Fruit fly (Drosophila melanogaster): ENCODE results near the gene CycJ.
A peak's percentile ranks its signal among the peaks of the same experiment; 100 is the strongest.

The CycJ gene

dm6 chr3L:3435531-3436309 lies 30.5 kb upstream of the CycJ start:
- TF ChIP-seq CG17801 (GFP tag; optimal IDR thresholded peaks at IDR 0.05; ENCODE audit: partially characterized antibody), result no peak

dm6 chr3L:3436838-3437663 lies 29.2 kb upstream of the CycJ start:
- peak; percentile 79 for TF ChIP-seq CG17801 (GFP tag; optimal IDR thresholded peaks at IDR 0.05; ENCODE audit: partially characterized antibody)

DNA sequence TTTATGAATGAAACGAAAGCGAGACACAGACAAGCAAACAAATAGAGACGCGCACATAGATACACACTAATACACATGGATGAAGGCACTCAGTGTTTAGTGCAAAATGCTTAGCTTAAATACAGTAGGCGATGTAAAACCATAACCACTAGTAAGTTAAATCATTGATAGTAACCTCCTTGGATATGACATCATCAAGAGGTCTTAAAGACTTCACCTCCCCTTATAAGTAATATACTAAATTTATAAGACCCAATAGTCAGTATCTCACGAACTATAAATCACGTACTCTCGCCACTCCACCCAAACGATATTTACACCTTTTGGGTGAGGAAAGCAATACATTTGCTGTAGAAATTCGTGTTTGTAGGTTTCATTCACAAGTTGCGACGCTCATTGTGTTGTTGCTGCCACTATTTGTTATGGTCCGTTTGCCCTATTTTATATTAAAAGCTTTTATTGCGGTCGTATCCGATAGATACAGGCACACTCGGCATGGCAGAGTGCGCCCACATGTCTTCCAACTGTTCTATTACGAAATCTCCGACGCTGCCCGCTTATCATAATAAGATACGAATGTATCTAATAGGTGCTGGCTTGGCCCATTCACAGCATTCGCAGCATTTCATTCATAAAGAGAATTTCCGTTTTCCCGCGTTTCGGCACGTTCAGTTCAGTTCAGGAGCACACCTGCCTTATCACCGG lies 28.4 kb upstream of the CycJ start:
- no peak for TF ChIP-seq CG17801 (GFP tag; optimal IDR thresholded peaks at IDR 0.05; ENCODE audit: partially characterized antibody)

DNA sequence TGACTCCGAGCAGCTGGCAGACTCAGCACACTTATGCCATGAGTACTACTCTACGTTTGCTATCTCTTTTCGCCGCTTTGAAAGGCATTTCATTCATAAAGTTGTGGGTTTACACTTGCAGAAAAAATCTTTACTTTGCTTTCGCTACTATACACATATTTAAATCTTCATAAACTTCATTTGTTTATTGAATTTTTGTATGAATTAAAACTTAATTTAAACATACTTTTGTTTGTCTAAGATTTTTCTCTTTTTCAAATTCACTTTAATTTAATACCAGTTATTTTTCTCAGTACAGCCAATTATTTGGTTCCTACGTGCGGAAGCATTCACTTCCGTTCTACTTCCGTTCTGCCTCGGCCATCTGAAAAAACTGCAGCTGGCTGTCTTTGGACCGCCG lies 27.8 kb upstream of the CycJ start:
- TF ChIP-seq CG17801 (GFP tag; optimal IDR thresholded peaks at IDR 0.05; ENCODE audit: partially characterized antibody), result no peak

dm6 chr3L:3439598-3439997 lies 26.6 kb upstream of the CycJ start:
- TF ChIP-seq CG17801 (GFP tag; optimal IDR thresholded peaks at IDR 0.05; ENCODE audit: partially characterized antibody), result no peak

dm6 chr3L:3440116-3440515 lies 26.1 kb upstream of the CycJ start:
- TF ChIP-seq CG17801 (GFP tag; optimal IDR thresholded peaks at IDR 0.05; ENCODE audit: partially characterized antibody), result no peak

DNA sequence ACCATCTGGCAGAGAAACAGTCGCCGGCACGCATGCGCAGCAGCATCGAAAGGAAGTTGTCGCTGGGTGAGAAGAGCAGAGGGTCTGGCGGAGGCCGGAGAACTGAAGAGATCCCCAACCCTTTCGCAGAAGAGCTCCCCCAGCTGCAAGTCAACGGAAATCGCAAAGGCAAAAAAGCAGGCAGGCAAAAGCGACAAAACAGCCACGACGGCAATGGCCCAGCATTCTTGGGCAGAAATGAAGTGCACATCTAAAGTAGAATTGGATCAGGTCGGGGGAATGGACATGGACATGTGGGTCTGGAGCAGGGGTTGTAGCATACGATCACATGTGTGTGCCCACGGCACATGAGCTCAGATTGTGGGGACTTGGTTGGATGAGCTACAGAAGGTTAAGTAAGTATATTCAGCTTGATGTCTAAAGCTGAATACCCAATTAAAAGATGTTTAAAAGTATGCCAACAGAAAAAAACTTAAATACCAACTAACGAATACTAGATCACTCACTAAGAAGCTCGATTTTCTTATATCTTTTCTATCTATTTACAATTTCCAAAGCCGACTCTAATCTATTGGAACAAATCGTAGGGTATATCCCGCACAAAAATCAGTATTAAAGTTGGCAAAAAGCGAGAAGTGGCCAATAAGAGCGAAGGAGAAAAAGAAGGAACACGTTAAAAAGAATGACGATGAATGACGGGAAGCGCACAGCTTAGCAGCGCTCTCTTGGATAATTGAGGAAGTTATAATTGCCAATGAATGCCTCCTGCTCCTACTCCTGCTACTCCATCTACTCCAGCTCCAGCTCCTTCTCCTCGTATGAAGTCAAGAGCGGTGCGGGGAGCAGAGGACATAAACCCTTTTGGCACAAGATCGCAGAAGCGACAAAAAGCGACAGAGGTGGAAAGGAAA lies 24.2 kb upstream of the CycJ start:
- no peak for TF ChIP-seq CG17801 (GFP tag; optimal IDR thresholded peaks at IDR 0.05; ENCODE audit: partially characterized antibody)

DNA sequence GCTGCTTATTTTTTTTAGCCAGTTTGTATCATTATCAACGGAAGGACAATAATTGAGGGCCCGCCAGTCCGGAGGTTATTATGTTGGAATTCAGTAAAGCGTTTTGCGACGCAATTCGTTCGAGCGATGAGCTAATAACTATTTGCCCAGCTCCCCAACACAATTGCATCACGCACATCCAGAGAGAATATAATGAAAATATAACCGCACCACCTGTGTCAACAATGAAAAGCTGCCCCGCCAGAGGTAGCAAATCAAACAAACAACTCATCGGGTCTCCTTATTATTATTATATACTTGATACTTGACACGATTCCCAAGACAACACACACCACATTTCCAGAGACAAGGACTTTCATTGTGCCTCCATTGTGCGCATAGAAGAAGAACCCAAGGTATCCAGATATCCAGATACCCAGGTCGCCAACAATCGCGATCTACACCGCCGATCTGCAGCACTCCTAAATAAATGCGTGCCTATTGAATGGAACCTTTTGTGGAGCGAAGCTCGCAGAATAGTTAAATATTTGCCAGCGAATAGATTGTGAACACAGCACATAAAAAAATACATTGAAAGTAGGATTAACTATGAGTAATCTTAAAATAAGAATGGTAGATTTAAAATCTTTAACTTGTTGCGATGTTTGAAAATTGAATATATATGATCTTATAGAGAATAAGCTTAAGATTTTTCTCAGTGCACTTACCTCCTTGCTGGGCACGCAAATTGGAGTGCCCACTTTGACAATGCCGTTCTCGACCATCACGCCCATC lies 23.3 kb upstream of the CycJ start:
- no peak for TF ChIP-seq CG17801 (GFP tag; optimal IDR thresholded peaks at IDR 0.05; ENCODE audit: partially characterized antibody)

DNA sequence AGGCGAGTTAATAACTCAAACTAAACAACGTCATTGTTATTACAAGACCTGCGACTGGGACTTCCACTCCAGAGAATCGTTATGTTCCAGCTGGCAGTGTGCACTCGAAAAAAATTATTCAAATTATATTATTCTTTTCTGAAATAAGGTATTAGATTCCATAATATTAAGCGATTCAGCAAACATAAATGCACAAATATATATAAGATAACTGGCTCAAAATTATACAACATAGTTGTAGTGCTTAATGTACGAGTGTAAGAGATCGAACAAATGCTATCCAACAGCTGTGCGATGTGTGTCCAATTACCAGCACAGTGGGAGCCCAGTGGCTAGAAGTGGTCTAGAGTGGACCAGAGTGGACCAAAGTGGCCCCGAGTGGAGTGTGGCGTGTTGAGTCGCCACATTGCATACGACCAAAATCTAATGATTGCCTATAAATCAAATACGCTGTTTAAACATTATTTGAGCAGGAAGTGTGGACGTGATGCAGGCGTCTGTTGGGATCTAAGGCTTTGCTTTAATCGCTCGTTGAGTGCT lies 21.9 kb upstream of the CycJ start:
- no peak for TF ChIP-seq CG17801 (GFP tag; optimal IDR thresholded peaks at IDR 0.05; ENCODE audit: partially characterized antibody)

- TF ChIP-seq CG17801 (GFP tag; optimal IDR thresholded peaks at IDR 0.05; ENCODE audit: partially characterized antibody), result no peak
These were observed 18.2 kb upstream of the CycJ start for dm6 chr3L:3447948-3448526.

DNA sequence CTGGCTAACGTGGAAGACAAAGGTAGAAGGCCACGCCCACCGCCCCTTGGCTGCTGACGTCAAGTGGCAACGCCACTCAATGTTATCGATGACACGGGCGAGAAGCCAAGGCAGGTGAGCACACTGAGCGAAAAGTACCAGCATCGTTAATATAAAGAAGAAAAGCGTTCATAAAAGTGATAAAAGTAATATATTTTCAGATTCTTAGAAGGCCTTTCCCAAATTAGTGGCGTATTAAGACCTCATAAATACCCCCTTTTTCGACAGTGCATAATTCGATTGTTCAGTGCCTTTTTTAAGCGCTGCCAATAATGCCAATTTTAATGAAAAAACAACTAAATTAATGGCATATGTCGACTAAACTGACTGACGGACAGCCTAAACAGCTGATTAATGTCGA lies 16.5 kb upstream of the CycJ start:
- TF ChIP-seq CG17801 (GFP tag; optimal IDR thresholded peaks at IDR 0.05; ENCODE audit: partially characterized antibody), result no peak

DNA sequence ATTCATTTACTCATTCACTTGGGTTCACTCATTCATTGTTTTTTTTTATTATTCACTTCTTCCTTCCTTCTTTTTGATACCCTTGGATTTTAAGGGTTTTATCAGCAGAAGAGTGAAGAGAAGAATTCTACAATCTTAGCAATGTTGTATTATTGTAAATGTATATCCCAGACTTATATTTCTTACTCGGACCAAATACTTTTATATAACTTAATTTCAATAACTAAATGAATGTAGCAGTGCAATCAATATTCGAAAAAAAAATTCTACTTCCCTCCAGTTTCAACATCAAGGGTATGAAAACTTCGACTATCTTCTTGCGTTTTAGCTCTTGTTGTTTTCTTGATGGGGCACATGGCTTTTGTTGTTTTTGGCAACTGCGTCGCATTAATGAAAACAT lies 15.8 kb upstream of the CycJ start:
- TF ChIP-seq CG17801 (GFP tag; optimal IDR thresholded peaks at IDR 0.05; ENCODE audit: partially characterized antibody), result no peak

dm6 chr3L:3451774-3452173 lies 14.5 kb upstream of the CycJ start:
- TF ChIP-seq CG17801 (GFP tag; optimal IDR thresholded peaks at IDR 0.05; ENCODE audit: partially characterized antibody), result no peak

Measured in ovary, adult (tissue).